Worm (Caenorhabditis elegans) whole organism, late embryonic: Measurements from ENCODE around the gene F14F9.6.

Experiments
- nhr-11 ChIP-seq: fragments of 150-350 bp; optimal IDR thresholded peaks from 2 replicates; lab custom pipeline; 2014; ENCODE audit warnings: missing biosample characterization, missing genetic modification characterization
- tbx-2 ChIP-seq: sonication (generic microtip); optimal IDR thresholded peaks from 2 replicates; lab custom pipeline; 2016; ENCODE audit warnings: missing genetic modification characterization, missing compliant biosample characterization
- unc-86 ChIP-seq: sonication (generic microtip); optimal IDR thresholded peaks from 2 replicates; lab custom pipeline; 2016; ENCODE audit warnings: missing genetic modification characterization, missing compliant biosample characterization

DNA sequence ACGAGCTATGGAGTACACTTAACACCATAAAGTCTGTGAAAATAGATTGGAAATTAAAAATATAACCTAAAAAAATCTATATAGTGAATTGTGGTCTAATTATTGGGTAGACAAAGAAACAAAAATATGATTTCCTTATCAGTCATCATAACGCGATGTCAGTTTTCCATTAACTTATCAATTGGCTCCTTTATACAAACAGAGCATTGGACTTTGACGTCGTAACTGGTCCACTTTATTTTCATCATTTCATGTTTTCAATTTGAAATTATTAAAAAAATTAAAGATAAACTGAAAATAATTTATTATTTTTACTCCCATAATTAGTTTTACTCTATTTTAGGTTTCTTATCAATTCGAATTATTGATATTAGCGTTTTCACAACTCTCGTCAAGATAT, 31.8 kb upstream of the F14F9.6 start:
- TF ChIP-seq tbx-2 (tag; lab: Kevin White, UChicago) (no peak), nhr-11 (tag; lab: Kevin White, UChicago) (no peak), unc-86 (tag; lab: Kevin White, UChicago) (no peak)
